Fruit fly (Drosophila melanogaster) whole organism, prepupa: ENCODE measurements around the gene CG9682.

Experiments
- Blimp-1 ChIP-seq: fragments of 200-800 bp; sonication (Bioruptor generic); optimal IDR thresholded peaks from 3 replicates; lab custom pipeline; 2017; ENCODE audit warnings: missing biosample characterization, missing genetic modification characterization, mild to moderate bottlenecking, moderate library complexity, missing genetic modification reagents
- CG10631 ChIP-seq: fragments of 200-800 bp; sonication (Bioruptor generic); optimal IDR thresholded peaks from 2 replicates; lab custom pipeline; 2016; ENCODE audit warnings: missing biosample characterization, missing genetic modification characterization
- CG10669 ChIP-seq: fragments of 200-800 bp; sonication (Bioruptor generic); optimal IDR thresholded peaks from 3 replicates; lab custom pipeline; 2018; ENCODE audit warnings: missing biosample characterization, mild to moderate bottlenecking, missing genetic modification characterization, moderate library complexity
- CG11294 ChIP-seq: fragments of 200-800 bp; sonication (Bioruptor generic); IDR thresholded peaks from 2 replicates; pipeline ENCODE4 v1.3.6; 2022; ENCODE audit warnings: missing biosample characterization, missing genetic modification characterization
- CG11762 ChIP-seq: fragments of 200-800 bp; sonication (Bioruptor generic); optimal IDR thresholded peaks from 3 replicates; lab custom pipeline; 2016; ENCODE audit warnings: missing biosample characterization, missing genetic modification characterization; ENCODE audit not compliant: insufficient read depth
- CG11902 ChIP-seq: fragments of 200-800 bp; sonication (Bioruptor generic); optimal IDR thresholded peaks from 3 replicates; lab custom pipeline; 2016; ENCODE audit warnings: missing biosample characterization, missing genetic modification characterization
- CG15336 ChIP-seq: fragments of 200-800 bp; sonication (Bioruptor generic); IDR thresholded peaks from 2 replicates; pipeline ENCODE4 v1.3.6; 2022; ENCODE audit warnings: missing biosample characterization, missing genetic modification characterization
- CG1621 ChIP-seq: fragments of 200-800 bp; sonication (Bioruptor generic); optimal IDR thresholded peaks from 3 replicates; lab custom pipeline; 2018; ENCODE audit warnings: missing biosample characterization, mild to moderate bottlenecking, missing genetic modification characterization
- CG16779 ChIP-seq: fragments of 200-800 bp; sonication (Bioruptor generic); optimal IDR thresholded peaks from 3 replicates; lab custom pipeline; 2017; ENCODE audit warnings: missing biosample characterization, mild to moderate bottlenecking, missing genetic modification characterization
- CG3032 ChIP-seq: fragments of 200-800 bp; optimal IDR thresholded peaks from 2 replicates; lab custom pipeline; 2019; ENCODE audit warnings: missing biosample characterization, mild to moderate bottlenecking, missing genetic modification characterization, moderate library complexity
- CG31627 ChIP-seq: fragments of 200-800 bp; sonication (Bioruptor generic); optimal IDR thresholded peaks from 3 replicates; lab custom pipeline; 2016; ENCODE audit warnings: missing biosample characterization, missing genetic modification characterization
- CG34406 ChIP-seq: fragments of 200-800 bp; sonication (Bioruptor generic); optimal IDR thresholded peaks from 3 replicates; lab custom pipeline; 2016; ENCODE audit warnings: missing biosample characterization, missing genetic modification characterization
- CG3919 ChIP-seq: fragments of 200-800 bp; sonication (Bioruptor generic); optimal IDR thresholded peaks from 3 replicates; lab custom pipeline; 2016; ENCODE audit warnings: missing biosample characterization, missing genetic modification characterization
- CG4318 ChIP-seq: fragments of 200-800 bp; sonication (Bioruptor generic); optimal IDR thresholded peaks from 3 replicates; lab custom pipeline; 2017; ENCODE audit warnings: missing biosample characterization, mild to moderate bottlenecking, missing genetic modification characterization
- CG6163 ChIP-seq: fragments of 200-800 bp; sonication (Bioruptor generic); IDR thresholded peaks from 3 replicates; pipeline ENCODE4 v1.3.6; 2022; ENCODE audit warnings: missing biosample characterization, missing genetic modification characterization
- CG6276 ChIP-seq: fragments of 200-800 bp; sonication (Bioruptor generic); optimal IDR thresholded peaks from 2 replicates; lab custom pipeline; 2017; ENCODE audit warnings: missing biosample characterization, mild to moderate bottlenecking, missing genetic modification characterization
- CG6808 ChIP-seq: fragments of 200-800 bp; sonication (Bioruptor generic); optimal IDR thresholded peaks from 3 replicates; lab custom pipeline; 2017; ENCODE audit warnings: missing biosample characterization, missing genetic modification characterization, mild to moderate bottlenecking, moderate library complexity, missing genetic modification reagents
- CG6854 ChIP-seq: fragments of 200-800 bp; sonication (Bioruptor generic); optimal IDR thresholded peaks from 2 replicates; lab custom pipeline; 2017; ENCODE audit warnings: missing biosample characterization, mild to moderate bottlenecking, missing genetic modification characterization
- CG7368 ChIP-seq: fragments of 200-800 bp; sonication (Bioruptor generic); optimal IDR thresholded peaks from 3 replicates; lab custom pipeline; 2016; ENCODE audit warnings: missing biosample characterization, missing genetic modification characterization
- CG8119 ChIP-seq: fragments of 200-800 bp; sonication (Bioruptor generic); IDR thresholded peaks from 3 replicates; pipeline ENCODE4 v1.3.6; 2022; ENCODE audit warnings: missing biosample characterization, missing genetic modification characterization
- CG8632 ChIP-seq: fragments of 200-800 bp; sonication (Bioruptor generic); optimal IDR thresholded peaks from 3 replicates; lab custom pipeline; 2016; ENCODE audit warnings: missing biosample characterization, missing genetic modification characterization
- CG9139 ChIP-seq: fragments of 200-800 bp; sonication (Bioruptor generic); optimal IDR thresholded peaks from 3 replicates; lab custom pipeline; 2017; ENCODE audit warnings: missing biosample characterization, mild to moderate bottlenecking, missing genetic modification characterization
- Eip78C ChIP-seq: fragments of 200-800 bp; sonication (Bioruptor generic); peaks from one replicate; lab custom pipeline; 2016; ENCODE audit warnings: missing biosample characterization, missing genetic modification characterization
- Eip93F ChIP-seq: fragments of 200-800 bp; sonication (Bioruptor generic); optimal IDR thresholded peaks from 2 replicates; lab custom pipeline; 2016; ENCODE audit warnings: missing biosample characterization, mild to moderate bottlenecking, missing genetic modification characterization
- Ets21C ChIP-seq: fragments of 200-800 bp; sonication (Bioruptor generic); optimal IDR thresholded peaks from 3 replicates; lab custom pipeline; 2016; ENCODE audit warnings: missing biosample characterization, missing genetic modification characterization
- Gug ChIP-seq: fragments of 200-800 bp; sonication (Bioruptor generic); IDR thresholded peaks from 2 replicates; pipeline ENCODE4 v1.3.6; 2022; ENCODE audit warnings: missing biosample characterization, missing genetic modification characterization
- Hr4 ChIP-seq: fragments of 200-800 bp; sonication (Bioruptor generic); optimal IDR thresholded peaks from 3 replicates; lab custom pipeline; 2016; ENCODE audit warnings: missing biosample characterization, missing genetic modification characterization
- Lpt ChIP-seq: fragments of 200-800 bp; sonication (Bioruptor generic); optimal IDR thresholded peaks from 3 replicates; lab custom pipeline; 2016; ENCODE audit warnings: missing biosample characterization, missing genetic modification characterization
- Met ChIP-seq: fragments of 200-800 bp; sonication (Bioruptor generic); optimal IDR thresholded peaks from 3 replicates; lab custom pipeline; 2016; ENCODE audit warnings: missing biosample characterization, missing genetic modification characterization
- OdsH ChIP-seq: fragments of 200-800 bp; sonication (Bioruptor generic); optimal IDR thresholded peaks from 3 replicates; lab custom pipeline; 2016; ENCODE audit warnings: missing biosample characterization, missing genetic modification characterization
- Sox102F ChIP-seq: fragments of 200-800 bp; sonication (Bioruptor generic); optimal IDR thresholded peaks from 2 replicates; lab custom pipeline; 2016; ENCODE audit warnings: missing biosample characterization, mild to moderate bottlenecking, missing genetic modification characterization
- Sox15 ChIP-seq: fragments of 200-800 bp; sonication (Bioruptor generic); optimal IDR thresholded peaks from 3 replicates; lab custom pipeline; 2016; ENCODE audit warnings: missing biosample characterization, missing genetic modification characterization
- achi ChIP-seq: fragments of 200-800 bp; sonication (Bioruptor generic); optimal IDR thresholded peaks from 3 replicates; lab custom pipeline; 2016; ENCODE audit warnings: missing biosample characterization, missing genetic modification characterization
- acj6 ChIP-seq: fragments of 200-800 bp; sonication (Bioruptor generic); optimal IDR thresholded peaks from 3 replicates; lab custom pipeline; 2016; ENCODE audit warnings: missing biosample characterization, missing genetic modification characterization
- cyc ChIP-seq: fragments of 200-800 bp; sonication (Bioruptor generic); optimal IDR thresholded peaks from 3 replicates; lab custom pipeline; 2016; ENCODE audit warnings: missing biosample characterization, missing genetic modification characterization
- dac ChIP-seq: fragments of 200-800 bp; sonication (Bioruptor generic); optimal IDR thresholded peaks from 2 replicates; lab custom pipeline; 2017; ENCODE audit warnings: missing biosample characterization, mild to moderate bottlenecking, missing genetic modification characterization
- dsx ChIP-seq: fragments of 200-800 bp; optimal IDR thresholded peaks from 3 replicates; lab custom pipeline; 2019; ENCODE audit warnings: missing biosample characterization, mild to moderate bottlenecking, missing genetic modification characterization, moderate library complexity; ENCODE audit not compliant: poor library complexity, severe bottlenecking
- eg ChIP-seq: fragments of 200-800 bp; sonication (Bioruptor generic); IDR thresholded peaks from 3 replicates; pipeline ENCODE4 v1.3.6; 2022; ENCODE audit warnings: missing biosample characterization, missing genetic modification characterization
- esn ChIP-seq: fragments of 200-800 bp; sonication (Bioruptor generic); optimal IDR thresholded peaks from 2 replicates; lab custom pipeline; 2016; ENCODE audit warnings: missing biosample characterization, mild to moderate bottlenecking, missing genetic modification characterization, moderate library complexity
- fd59A ChIP-seq: fragments of 200-800 bp; sonication (Bioruptor generic); optimal IDR thresholded peaks from 2 replicates; lab custom pipeline; 2017; ENCODE audit warnings: missing biosample characterization, mild to moderate bottlenecking, missing genetic modification characterization, missing genetic modification reagents
- fd85E ChIP-seq: fragments of 200-800 bp; sonication (Bioruptor generic); optimal IDR thresholded peaks from 3 replicates; lab custom pipeline; 2016; ENCODE audit warnings: missing biosample characterization, missing genetic modification characterization
- fkh ChIP-seq: fragments of 200-800 bp; sonication (Bioruptor generic); optimal IDR thresholded peaks from 3 replicates; lab custom pipeline; 2017; ENCODE audit warnings: missing biosample characterization, mild to moderate bottlenecking, missing genetic modification characterization, moderate library complexity
- net ChIP-seq: fragments of 200-800 bp; sonication (Bioruptor generic); optimal IDR thresholded peaks from 3 replicates; lab custom pipeline; 2016; ENCODE audit warnings: missing biosample characterization, missing genetic modification characterization
- pdm3 ChIP-seq: fragments of 200-800 bp; sonication (Bioruptor generic); optimal IDR thresholded peaks from 3 replicates; lab custom pipeline; 2016; ENCODE audit warnings: missing biosample characterization, missing genetic modification characterization
- salr ChIP-seq, 2 experiments: fragments of 200-800 bp; sonication (Bioruptor generic); optimal IDR thresholded peaks; 3 replicates each; lab custom pipeline; 2016 to 2018; ENCODE audit warnings: missing biosample characterization in 2 of 2, missing genetic modification characterization in 2 of 2, mild to moderate bottlenecking in 1 of 2
- spab ChIP-seq: fragments of 200-800 bp; sonication (Bioruptor generic); optimal IDR thresholded peaks from 2 replicates; lab custom pipeline; 2017; ENCODE audit warnings: missing biosample characterization, mild to moderate bottlenecking, missing genetic modification characterization, missing genetic modification reagents
- ss ChIP-seq, 2 experiments: fragments of 200-800 bp; sonication (Bioruptor generic); optimal IDR thresholded peaks; 2 replicates in 1 of 2; 3 replicates in 1 of 2; lab custom pipeline; 2017 to 2018; ENCODE audit warnings: mild to moderate bottlenecking in 2 of 2, missing biosample characterization in 2 of 2, missing genetic modification characterization in 2 of 2, moderate library complexity in 1 of 2
- svp ChIP-seq: fragments of 200-800 bp; sonication (Bioruptor generic); peaks from one replicate; lab custom pipeline; 2016; ENCODE audit warnings: missing biosample characterization, missing genetic modification characterization
- topi ChIP-seq: fragments of 200-800 bp; sonication (Bioruptor generic); optimal IDR thresholded peaks from 3 replicates; lab custom pipeline; 2016; ENCODE audit warnings: missing biosample characterization, missing genetic modification characterization

The CG9682 gene

DNA sequence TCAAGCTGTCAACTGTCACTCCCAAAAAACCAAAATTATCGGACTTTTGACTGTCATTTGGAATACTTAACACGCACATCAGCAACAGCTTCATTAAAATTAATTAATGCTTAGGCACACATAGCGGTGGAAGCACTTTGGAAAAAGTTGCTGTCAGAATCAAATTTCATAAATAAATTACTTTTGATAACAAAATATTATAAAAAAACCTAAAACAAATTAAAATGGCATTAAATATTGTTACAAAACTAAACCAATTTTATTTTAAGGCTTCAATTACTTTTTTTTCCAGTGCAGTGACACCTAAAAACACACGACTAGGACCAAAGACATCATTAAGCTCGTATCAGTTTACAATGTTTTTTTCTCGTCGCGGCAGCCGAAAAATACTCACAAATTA lies 5.5 kb downstream of the CG9682 start (continued):
- peak; percentile 67 for TF ChIP-seq CG3919 (GFP tag; lab: Kevin White, UChicago)
- TF ChIP-seq Sox15: peak; percentile 21
- TF ChIP-seq Eip78C (GFP tag; lab: Kevin White, UChicago): peak; percentile 93
- TF ChIP-seq CG8632: peak; percentile 71
- TF ChIP-seq CG8119: peak; percentile 73
- TF ChIP-seq salr (GFP tag; optimal IDR thresholded peaks at IDR 0.05; lab: Kevin White, UChicago): peak in 1 of 2 experiments; percentile 71
- TF ChIP-seq esn (GFP tag; lab: Kevin White, UChicago): peak; percentile 65
- peak; percentile 41; the same call in 1 of the 2 replicates for TF ChIP-seq Gug (GFP tag; lab: Robert Waterston, UW)
- TF ChIP-seq CG11902 (GFP tag; lab: Kevin White, UChicago): peak; percentile 19
- peak; percentile 51 for TF ChIP-seq svp (GFP tag; lab: Kevin White, UChicago)
- TF ChIP-seq CG4318: no peak
- TF ChIP-seq CG9139: no peak
- peak; percentile 59 for TF ChIP-seq CG3032 (tag; lab: Kevin White, UChicago)
- TF ChIP-seq pdm3 (GFP tag; lab: Kevin White, UChicago): peak; percentile 52
- TF ChIP-seq cyc: peak; percentile 32
- TF ChIP-seq Met (GFP tag; lab: Kevin White, UChicago): peak; percentile 65
- no peak for TF ChIP-seq CG16779 (tag; lab: Kevin White, UChicago)
- peak; percentile 71 for TF ChIP-seq CG34406 (GFP tag; lab: Kevin White, UChicago)
- TF ChIP-seq CG6276 (GFP tag; lab: Kevin White, UChicago): no peak
- peak; percentile 68 for TF ChIP-seq CG6163 (GFP tag; lab: Robert Waterston, UW)

DNA sequence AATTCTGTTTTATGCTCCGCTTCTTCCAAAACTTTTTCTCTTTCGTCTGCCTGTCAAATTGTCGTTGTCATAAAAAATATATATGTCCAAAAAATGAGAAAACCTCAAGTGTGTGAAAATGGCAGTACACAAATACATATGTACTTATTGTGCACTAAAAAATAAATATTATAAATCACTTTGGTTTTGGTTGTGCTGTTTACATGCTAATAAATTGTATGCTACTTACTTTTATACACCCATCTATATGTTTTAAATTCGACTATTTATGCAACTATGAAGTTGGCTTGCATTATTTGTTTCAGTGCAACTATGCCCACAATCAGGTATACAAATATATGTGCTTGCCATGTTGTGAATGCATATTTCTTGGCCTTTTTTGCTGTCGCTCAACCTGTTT lies 6.9 kb downstream of the CG9682 start:
- TF ChIP-seq fkh (GFP tag; lab: Kevin White, UChicago) (no peak), CG7368 (GFP tag; lab: Kevin White, UChicago) (peak; percentile 83), eg (GFP tag; lab: Robert Waterston, UW) (no peak), OdsH (GFP tag; lab: Kevin White, UChicago) (peak; percentile 83), ss (GFP tag; optimal IDR thresholded peaks at IDR 0.05; lab: Kevin White, UChicago) (peak; percentile 73 to 81), achi (GFP tag; lab: Kevin White, UChicago) (peak; percentile 68), fd85E (GFP tag; lab: Kevin White, UChicago) (no peak), CG1621 (peak; percentile 80), Lpt (GFP tag; lab: Kevin White, UChicago) (peak; percentile 24), acj6 (GFP tag; lab: Kevin White, UChicago) (peak; percentile 86), esn (GFP tag; lab: Kevin White, UChicago) (peak; percentile 95), Ets21C (peak; percentile 74), Sox102F (peak; percentile 91), net (peak; percentile 79), CG31627 (GFP tag; lab: Kevin White, UChicago) (peak; percentile 76), CG3919 (GFP tag; lab: Kevin White, UChicago) (peak; percentile 76), spab (GFP tag; lab: Kevin White, UChicago) (peak; percentile 69), CG15336 (GFP tag; lab: Robert Waterston, UW) (peak; percentile 73), CG9139 (peak; percentile 54), CG6808 (peak; percentile 62), CG10631 (GFP tag; lab: Kevin White, UChicago) (peak; percentile 85), dac (GFP tag; lab: Kevin White, UChicago) (no peak), Met (GFP tag; lab: Kevin White, UChicago) (peak; percentile 97), CG4318 (peak; percentile 10), CG10669 (peak; percentile 74), Eip93F (peak; percentile 93), CG11294 (GFP tag; lab: Robert Waterston, UW) (no peak), fd59A (peak; percentile 71), Blimp-1 (peak; percentile 35), salr (GFP tag; optimal IDR thresholded peaks at IDR 0.05; lab: Kevin White, UChicago) (peak; percentile 48 to 59), CG16779 (tag; lab: Kevin White, UChicago) (peak; percentile 70), dsx (GFP tag; lab: Kevin White, UChicago) (peak; percentile 85), topi (GFP tag; lab: Kevin White, UChicago) (peak; percentile 94), svp (GFP tag; lab: Kevin White, UChicago) (peak; percentile 98), pdm3 (GFP tag; lab: Kevin White, UChicago) (peak; percentile 78), CG11762 (GFP tag; lab: Kevin White, UChicago) (peak; percentile 56), CG6854 (no peak), CG6163 (GFP tag; lab: Robert Waterston, UW) (peak; percentile 89), Hr4 (GFP tag; lab: Kevin White, UChicago) (peak; percentile 80)
